Fruit fly (Drosophila melanogaster): ENCODE data around the gene Brd.

Gene Brd

dm6 chr3L:15011638-15012335 is 39.3 kb downstream of the Brd start (continued):
- TF ChIP-seq onecut (GFP tag; IDR thresholded peaks at IDR 0.05) (peak; percentile 69), btn (GFP tag; optimal IDR thresholded peaks at IDR 0.05) (no peak), CG3838 (GFP tag; optimal IDR thresholded peaks at IDR 0.05) (peak; percentile 36), caup (GFP tag; optimal IDR thresholded peaks at IDR 0.05; ENCODE audit: severe bottlenecking) (peak; percentile 35), CG12104 (GFP tag; optimal IDR thresholded peaks at IDR 0.05) (peak; percentile 55), Max (GFP tag; optimal IDR thresholded peaks at IDR 0.05) (peak; percentile 69), dm (GFP tag; optimal IDR thresholded peaks at IDR 0.05) (no peak), slou (GFP tag; optimal IDR thresholded peaks at IDR 0.05) (peak; percentile 25), schlank (tag; optimal IDR thresholded peaks at IDR 0.05) (no peak), disco-r (GFP tag; optimal IDR thresholded peaks at IDR 0.05) (no peak), CG16863 (GFP tag; optimal IDR thresholded peaks at IDR 0.05) (peak; percentile 29), dpn (GFP tag; optimal IDR thresholded peaks at IDR 0.05) (peak in 1 of 2 experiments; percentile 60), Doc2 (GFP tag; IDR thresholded peaks at IDR 0.05) (no peak), NK7.1 (GFP tag; optimal IDR thresholded peaks at IDR 0.05) (no peak), Dad (GFP tag; optimal IDR thresholded peaks at IDR 0.05) (no peak), Stat92E (GFP tag; optimal IDR thresholded peaks at IDR 0.05) (peak in 1 of 3 experiments; percentile 33), CG12391 (tag; optimal IDR thresholded peaks at IDR 0.05) (peak; percentile 85), pfk (GFP tag; optimal IDR thresholded peaks at IDR 0.05) (no peak), CG15479 (GFP tag; optimal IDR thresholded peaks at IDR 0.05) (no peak), Dfd (GFP tag; optimal IDR thresholded peaks at IDR 0.05) (no peak), CG7372 (GFP tag; IDR thresholded peaks at IDR 0.05) (no peak), gsb-n (tag; optimal IDR thresholded peaks at IDR 0.05) (peak; percentile 82), CG11456 (GFP tag; IDR thresholded peaks at IDR 0.05) (0 out of 3 replicates have a peak, but pooled peaks have one; percentile 18), CG8290 (GFP tag; optimal IDR thresholded peaks at IDR 0.05) (peak; percentile 28), CG8290 (tag; optimal IDR thresholded peaks at IDR 0.05) (no peak), CG4360 (GFP tag; IDR thresholded peaks at IDR 0.05) (no peak), CG9876 (GFP tag; optimal IDR thresholded peaks at IDR 0.05) (no peak), CG10959 (GFP tag; IDR thresholded peaks at IDR 0.05) (peak; percentile 80), CG9215 (GFP tag; IDR thresholded peaks at IDR 0.05) (peak; percentile 28; the same call in 1 of the 2 replicates), CG6689 (GFP tag; IDR thresholded peaks at IDR 0.05) (peak; percentile 78), ind (GFP tag; optimal IDR thresholded peaks at IDR 0.05) (peak; percentile 66), CG9817 (tag; optimal IDR thresholded peaks at IDR 0.05) (peak; percentile 68), CG12299 (tag; optimal IDR thresholded peaks at IDR 0.05) (peak; percentile 62), tap (tag; optimal IDR thresholded peaks at IDR 0.05) (peak; percentile 82), insv (GFP tag; optimal IDR thresholded peaks at IDR 0.05) (no peak), CG3726 (GFP tag; IDR thresholded peaks at IDR 0.05) (no peak; the same call in 2 of the 3 replicates), MTF-1 (GFP tag; optimal IDR thresholded peaks at IDR 0.05; ENCODE audit: borderline replicate concordance) (peak; percentile 23), CG13123 (GFP tag; optimal IDR thresholded peaks at IDR 0.05) (peak; percentile 13), CG17912 (GFP tag; optimal IDR thresholded peaks at IDR 0.05) (no peak), run (tag; optimal IDR thresholded peaks at IDR 0.05) (peak; percentile 63), CG12659 (GFP tag; optimal IDR thresholded peaks at IDR 0.05) (peak; percentile 64), CG10565 (GFP tag; optimal IDR thresholded peaks at IDR 0.05) (no peak), esg (GFP tag; conservative IDR thresholded peaks at IDR 0.05) (peak; percentile 66), sens-2 (GFP tag; IDR thresholded peaks at IDR 0.05) (peak; percentile 65), her (GFP tag; optimal IDR thresholded peaks at IDR 0.05) (no peak), CG17385 (GFP tag; optimal IDR thresholded peaks at IDR 0.05) (peak; percentile 77), sr (GFP tag; IDR thresholded peaks at IDR 0.05) (no peak), Ada2b (GFP tag; IDR thresholded peaks at IDR 0.05) (peak; percentile 79), gsb (GFP tag; IDR thresholded peaks at IDR 0.05) (peak; percentile 29; the same call in 1 of the 2 replicates), CG8359 (GFP tag; optimal IDR thresholded peaks at IDR 0.05; ENCODE audit: borderline replicate concordance) (peak; percentile 14)
